Worm (Caenorhabditis elegans): Measurements from ENCODE around the gene F59E12.3.

The F59E12.3 gene

ce11 chrII:5663180-5663791 lies 25.1 kb downstream of the F59E12.3 start:
- TF ChIP-seq nfya-1 (tag; optimal IDR thresholded peaks at IDR 0.05; ENCODE audit: insufficient read depth) (peak; percentile 59), zag-1 (tag; optimal IDR thresholded peaks at IDR 0.05) (no peak), hmg-11 (tag; optimal IDR thresholded peaks at IDR 0.05) (peak; percentile 26)

ce11 chrII:5665029-5665428 lies 26.9 kb downstream of the F59E12.3 start, which contains the start of gene C25H3.15:
TSS of gene C25H3.15 (plus strand) at chrII:5665329.
- no peak for TF ChIP-seq aly-2 (tag; optimal IDR thresholded peaks at IDR 0.05)
- peak; percentile 15 for TF ChIP-seq nhr-23 (tag; optimal IDR thresholded peaks at IDR 0.05)

- TF ChIP-seq elt-2 (tag; optimal IDR thresholded peaks at IDR 0.05) (no peak), ama-1 (optimal IDR thresholded peaks at IDR 0.05) (no peak), ZK546.5 (tag; optimal IDR thresholded peaks at IDR 0.05) (no peak), mml-1 (tag; optimal IDR thresholded peaks at IDR 0.05) (no peak), nhr-76 (tag; optimal IDR thresholded peaks at IDR 0.05) (no peak), nhr-25 (tag; optimal IDR thresholded peaks at IDR 0.05) (no peak), nfya-1 (tag; optimal IDR thresholded peaks at IDR 0.05; ENCODE audit: insufficient read depth) (no peak), tbx-2 (tag; optimal IDR thresholded peaks at IDR 0.05) (no peak), nhr-237 (tag; optimal IDR thresholded peaks at IDR 0.05) (no peak), pqm-1 (tag; optimal IDR thresholded peaks at IDR 0.05) (no peak), fkh-10 (GFP tag; optimal IDR thresholded peaks at IDR 0.05) (no peak), hmg-11 (tag; optimal IDR thresholded peaks at IDR 0.05) (no peak), egl-27 (tag; optimal IDR thresholded peaks at IDR 0.05) (no peak)
Measured at ce11 chrII:5665991-5666390, 27.8 kb downstream of the F59E12.3 start, which contains the start of gene C25H3.16. TSS of gene C25H3.16 (plus strand) at chrII:5666291.

- no peak for TF ChIP-seq pqm-1 (tag; optimal IDR thresholded peaks at IDR 0.05)
Measured at ce11 chrII:5667540-5667939, 29.4 kb downstream of the F59E12.3 start.

DNA sequence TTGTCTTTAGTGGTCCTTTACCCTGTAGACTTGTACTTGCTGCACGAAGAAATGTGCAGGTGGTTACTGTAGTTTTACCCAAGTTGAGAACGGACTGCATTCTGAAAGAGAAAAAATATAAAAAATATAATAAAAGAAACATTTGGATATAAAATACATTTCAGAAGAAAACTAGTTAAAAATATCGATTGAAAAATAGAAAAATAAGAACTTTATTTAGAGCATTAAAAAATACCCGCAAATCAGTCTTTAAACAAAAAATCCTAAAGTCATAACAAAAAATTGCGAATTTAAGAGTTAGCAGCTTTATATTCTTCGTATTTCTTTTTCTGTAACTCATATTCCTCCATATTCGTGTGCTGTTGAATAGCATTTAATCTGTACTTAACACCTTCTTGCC lies 30.7 kb downstream of the F59E12.3 start, which contains the start of gene C25H3.7:
C25H3.7 (minus strand) TSS at position 101 of the 400 bp plus-strand sequence.
- TF ChIP-seq zag-1 (tag; optimal IDR thresholded peaks at IDR 0.05) (no peak), aly-2 (tag; optimal IDR thresholded peaks at IDR 0.05) (no peak), nhr-77 (tag; optimal IDR thresholded peaks at IDR 0.05) (no peak), hmg-11 (tag; optimal IDR thresholded peaks at IDR 0.05) (no peak), ceh-82 (tag; optimal IDR thresholded peaks at IDR 0.05) (no peak), nhr-43 (tag; optimal IDR thresholded peaks at IDR 0.05; ENCODE audit: poor library complexity, severe bottlenecking) (no peak), nhr-67 (tag; optimal IDR thresholded peaks at IDR 0.05) (no peak)

DNA sequence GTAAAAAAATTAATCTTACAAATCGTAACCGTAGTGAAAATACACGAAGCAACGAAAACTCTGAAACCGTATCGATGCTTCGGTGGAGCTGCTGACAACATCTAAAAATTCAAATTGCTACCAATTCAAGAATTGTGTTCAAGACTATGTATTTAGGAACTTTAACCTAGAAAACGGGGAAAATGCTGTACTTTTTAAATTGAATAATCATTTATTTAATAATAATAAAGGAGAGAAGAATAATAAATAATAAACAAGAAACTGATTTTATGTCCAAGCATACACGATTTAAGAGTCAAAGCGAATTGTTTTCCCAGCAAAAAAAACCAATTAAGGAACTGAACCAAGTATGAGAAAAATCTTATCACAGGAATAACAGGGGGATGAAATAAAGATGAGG lies 31.4 kb downstream of the F59E12.3 start, which contains the start of gene C25H3.17:
C25H3.17 (minus strand) TSS at position 101 of the 400 bp plus-strand sequence.
- TF ChIP-seq hmg-11 (tag; optimal IDR thresholded peaks at IDR 0.05) (no peak), lin-39 (tag; optimal IDR thresholded peaks at IDR 0.05) (no peak), nhr-237 (tag; optimal IDR thresholded peaks at IDR 0.05) (no peak), egl-27 (tag; optimal IDR thresholded peaks at IDR 0.05) (no peak), elt-3 (tag; optimal IDR thresholded peaks at IDR 0.05) (no peak), nhr-67 (tag; optimal IDR thresholded peaks at IDR 0.05) (no peak), sea-2 (GFP tag; optimal IDR thresholded peaks at IDR 0.05) (no peak), nhr-28 (tag; optimal IDR thresholded peaks at IDR 0.05) (no peak), nhr-77 (tag; optimal IDR thresholded peaks at IDR 0.05) (no peak), nhr-23 (tag; optimal IDR thresholded peaks at IDR 0.05) (no peak), ceh-16 (tag; optimal IDR thresholded peaks at IDR 0.05) (no peak), fkh-2 (tag; optimal IDR thresholded peaks at IDR 0.05) (no peak), nhr-12 (tag; optimal IDR thresholded peaks at IDR 0.05) (no peak), elt-1 (tag; optimal IDR thresholded peaks at IDR 0.05) (no peak), R02D3.7 (tag; optimal IDR thresholded peaks at IDR 0.05) (no peak), pha-4 (tag; optimal IDR thresholded peaks at IDR 0.05) (no peak), ztf-4 (tag; optimal IDR thresholded peaks at IDR 0.05) (no peak), nhr-43 (tag; optimal IDR thresholded peaks at IDR 0.05; ENCODE audit: poor library complexity, severe bottlenecking) (no peak), ztf-11 (tag; optimal IDR thresholded peaks at IDR 0.05) (no peak), unc-39 (tag; optimal IDR thresholded peaks at IDR 0.05) (no peak)

All from whole organism, L3 larva.